Fruit fly (Drosophila melanogaster): ENCODE measurements around the gene CG12106.

dm6 chrX:9226837-9227236 lies 33.1 kb downstream of the CG12106 start, which contains the start of gene Gr8a:
- TF ChIP-seq Blimp-1 (GFP tag; optimal IDR thresholded peaks at IDR 0.05): no peak
- TF ChIP-seq CG8119 (GFP tag; IDR thresholded peaks at IDR 0.05): no peak
- TF ChIP-seq CG34406 (GFP tag; optimal IDR thresholded peaks at IDR 0.05): no peak
- no peak for TF ChIP-seq CG6276 (GFP tag; optimal IDR thresholded peaks at IDR 0.05)
- no peak for TF ChIP-seq Ets96B (tag; optimal IDR thresholded peaks at IDR 0.05)
- no peak for TF ChIP-seq CG11762 (GFP tag; optimal IDR thresholded peaks at IDR 0.05; ENCODE audit: insufficient read depth)
- TF ChIP-seq dsx (GFP tag; optimal IDR thresholded peaks at IDR 0.05; ENCODE audit: poor library complexity, severe bottlenecking): no peak
- no peak for TF ChIP-seq CG6808 (GFP tag; optimal IDR thresholded peaks at IDR 0.05)
